Fruit fly (Drosophila melanogaster): ENCODE results near the gene CG10428.

Gene CG10428

dm6 chr2L:18948065-18948723 lies 490 bp upstream of the CG10428 start (continued):
- TF ChIP-seq hth (optimal IDR thresholded peaks at IDR 0.05) (no peak), CG8281 (tag; optimal IDR thresholded peaks at IDR 0.05) (peak; percentile 17), CG18619 (GFP tag; optimal IDR thresholded peaks at IDR 0.05) (peak; percentile 35), CG4707 (GFP tag; optimal IDR thresholded peaks at IDR 0.05) (peak; percentile 62), jumu (GFP tag; optimal IDR thresholded peaks at IDR 0.05) (peak; percentile 18), CG9437 (GFP tag; optimal IDR thresholded peaks at IDR 0.05) (peak; percentile 75), CG14710 (tag; optimal IDR thresholded peaks at IDR 0.05) (peak; percentile 74), Hand (GFP tag; optimal IDR thresholded peaks at IDR 0.05) (peak; percentile 46), CG10267 (tag; optimal IDR thresholded peaks at IDR 0.05) (peak; percentile 48), cas (GFP tag; IDR thresholded peaks at IDR 0.05) (no peak), zfh2 (GFP tag; optimal IDR thresholded peaks at IDR 0.05) (no peak), onecut (GFP tag; IDR thresholded peaks at IDR 0.05) (peak; percentile 44; the same call in 1 of the 2 replicates), Nf-YC (tag; optimal IDR thresholded peaks at IDR 0.05) (peak; percentile 22)

- TF ChIP-seq CG12299 (tag; optimal IDR thresholded peaks at IDR 0.05): no peak
- no peak for TF ChIP-seq CG6654 (GFP tag; optimal IDR thresholded peaks at IDR 0.05)
- no peak for TF ChIP-seq zfh2 (GFP tag; optimal IDR thresholded peaks at IDR 0.05)
- no peak for TF ChIP-seq CG5245 (GFP tag; optimal IDR thresholded peaks at IDR 0.05)
- no peak for TF ChIP-seq fd102C (GFP tag; optimal IDR thresholded peaks at IDR 0.05)
- TF ChIP-seq sens-2 (GFP tag; IDR thresholded peaks at IDR 0.05): no peak
- TF ChIP-seq E2f2 (GFP tag; IDR thresholded peaks at IDR 0.05): peak; percentile 76
- no peak for TF ChIP-seq CG10274 (GFP tag; optimal IDR thresholded peaks at IDR 0.05)
- TF ChIP-seq odd (GFP tag; optimal IDR thresholded peaks at IDR 0.05): no peak
- no peak for TF ChIP-seq CG7372 (GFP tag; IDR thresholded peaks at IDR 0.05)
- TF ChIP-seq CG31441 (GFP tag; IDR thresholded peaks at IDR 0.05): no peak
- TF ChIP-seq slbo (GFP tag; IDR thresholded peaks at IDR 0.05): peak; percentile 42; the same call in 1 of the 2 replicates
- TF ChIP-seq Drgx (GFP tag; IDR thresholded peaks at IDR 0.05): no peak
- no peak for TF ChIP-seq insv (GFP tag; optimal IDR thresholded peaks at IDR 0.05)
- TF ChIP-seq Opbp (GFP tag; IDR thresholded peaks at IDR 0.05; ENCODE audit: partially characterized antibody): peak; percentile 91
- no peak for TF ChIP-seq org-1 (GFP tag; optimal IDR thresholded peaks at IDR 0.05)
- no peak for TF ChIP-seq CG34376 (GFP tag; optimal IDR thresholded peaks at IDR 0.05)
- no peak for TF ChIP-seq CG10431 (GFP tag; optimal IDR thresholded peaks at IDR 0.05)
- TF ChIP-seq CG17186 (GFP tag; optimal IDR thresholded peaks at IDR 0.05): no peak
- no peak for TF ChIP-seq gt (GFP tag; IDR thresholded peaks at IDR 0.05)
- TF ChIP-seq Jarid2 (GFP tag; optimal IDR thresholded peaks at IDR 0.05): no peak
- no peak for TF ChIP-seq sima (GFP tag; optimal IDR thresholded peaks at IDR 0.05)
- no peak for TF ChIP-seq Asciz (GFP tag; optimal IDR thresholded peaks at IDR 0.05)
- no peak for TF ChIP-seq esg (GFP tag; conservative IDR thresholded peaks at IDR 0.05)
- TF ChIP-seq sna (GFP tag; IDR thresholded peaks at IDR 0.05; ENCODE audit: partially characterized antibody): peak; percentile 87
- peak; percentile 92 for TF ChIP-seq unc-4 (GFP tag; IDR thresholded peaks at IDR 0.05; ENCODE audit: partially characterized antibody)
- TF ChIP-seq ewg (GFP tag; optimal IDR thresholded peaks at IDR 0.05): no peak
- TF ChIP-seq CG17385 (GFP tag; optimal IDR thresholded peaks at IDR 0.05): no peak
- no peak for TF ChIP-seq ssp (GFP tag; IDR thresholded peaks at IDR 0.05)
- no peak for TF ChIP-seq cas (GFP tag; IDR thresholded peaks at IDR 0.05)
- no peak for TF ChIP-seq mirr (GFP tag; optimal IDR thresholded peaks at IDR 0.05)
- TF ChIP-seq Doc3 (GFP tag; IDR thresholded peaks at IDR 0.05; ENCODE audit: partially characterized antibody): peak; percentile 80
- peak; percentile 30 for TF ChIP-seq CG13894 (tag; optimal IDR thresholded peaks at IDR 0.05)
- TF ChIP-seq CG6254 (GFP tag; optimal IDR thresholded peaks at IDR 0.05): no peak
- TF ChIP-seq toy (GFP tag; IDR thresholded peaks at IDR 0.05): no peak
- TF ChIP-seq CG1603 (tag; optimal IDR thresholded peaks at IDR 0.05): peak; percentile 68
- no peak for TF ChIP-seq chm (GFP tag; IDR thresholded peaks at IDR 0.05)
- no peak for TF ChIP-seq nau (GFP tag; optimal IDR thresholded peaks at IDR 0.05)
These were observed 3.0 kb downstream of the CG10428 start, which contains the start of gene Nedd8 for dm6 chr2L:18951674-18952073. Nedd8 (minus strand) TSS chr2L:18951837.
